Fruit fly (Drosophila melanogaster) S2 (cell line): ENCODE results near the gene Mco3.

Experiments used
- CG8478 ChIP-seq: fragments of >200 bp; optimal IDR thresholded peaks from 2 replicates; lab custom pipeline; 2018
- CTCF ChIP-seq, 2 experiments: fragments of >200 bp; optimal IDR thresholded peaks; 2 replicates each; lab custom pipeline; 2018

Gene Mco3

DNA sequence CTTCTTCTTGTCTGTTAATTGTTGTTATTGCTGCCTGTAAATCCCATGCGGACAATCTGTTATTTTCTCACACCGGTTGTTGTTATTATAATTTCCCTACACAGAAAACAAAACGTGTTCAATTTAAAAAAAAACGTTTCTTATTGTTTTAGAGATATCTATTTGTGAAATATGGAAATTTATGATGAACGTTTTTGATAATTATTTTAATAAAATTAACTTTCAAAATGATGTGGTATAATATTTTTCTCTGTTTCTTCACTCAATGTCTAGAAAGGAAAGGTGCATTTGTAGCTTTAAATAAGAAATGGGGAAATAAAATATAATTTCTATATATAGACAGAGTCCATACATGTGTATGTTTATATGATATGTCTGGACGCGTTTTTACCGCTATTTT is 13.0 kb upstream of the Mco3 start:
- TF ChIP-seq CG8478 (lab: Kevin White, UChicago) = no peak

DNA sequence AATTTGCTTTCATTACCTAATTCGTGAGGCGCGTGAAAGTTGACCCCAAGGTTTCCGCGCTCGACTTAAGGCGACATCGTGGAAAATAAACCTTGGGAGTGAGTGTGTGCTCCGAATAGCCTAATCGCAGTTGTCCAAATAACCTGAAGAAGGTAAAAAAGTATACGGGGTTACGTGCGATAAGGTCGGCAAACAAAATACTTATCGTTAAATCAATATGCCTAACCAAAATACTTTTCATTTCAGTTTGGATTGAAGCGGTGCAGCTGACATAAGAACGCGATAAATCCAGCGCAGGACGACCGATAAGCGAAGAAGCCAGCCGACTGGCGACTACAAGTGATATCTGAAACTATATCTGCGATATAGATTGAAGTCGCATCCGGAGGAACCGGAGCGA is 12.1 kb upstream of the Mco3 start:
- TF ChIP-seq CG8478 (lab: Kevin White, UChicago) = no peak

DNA sequence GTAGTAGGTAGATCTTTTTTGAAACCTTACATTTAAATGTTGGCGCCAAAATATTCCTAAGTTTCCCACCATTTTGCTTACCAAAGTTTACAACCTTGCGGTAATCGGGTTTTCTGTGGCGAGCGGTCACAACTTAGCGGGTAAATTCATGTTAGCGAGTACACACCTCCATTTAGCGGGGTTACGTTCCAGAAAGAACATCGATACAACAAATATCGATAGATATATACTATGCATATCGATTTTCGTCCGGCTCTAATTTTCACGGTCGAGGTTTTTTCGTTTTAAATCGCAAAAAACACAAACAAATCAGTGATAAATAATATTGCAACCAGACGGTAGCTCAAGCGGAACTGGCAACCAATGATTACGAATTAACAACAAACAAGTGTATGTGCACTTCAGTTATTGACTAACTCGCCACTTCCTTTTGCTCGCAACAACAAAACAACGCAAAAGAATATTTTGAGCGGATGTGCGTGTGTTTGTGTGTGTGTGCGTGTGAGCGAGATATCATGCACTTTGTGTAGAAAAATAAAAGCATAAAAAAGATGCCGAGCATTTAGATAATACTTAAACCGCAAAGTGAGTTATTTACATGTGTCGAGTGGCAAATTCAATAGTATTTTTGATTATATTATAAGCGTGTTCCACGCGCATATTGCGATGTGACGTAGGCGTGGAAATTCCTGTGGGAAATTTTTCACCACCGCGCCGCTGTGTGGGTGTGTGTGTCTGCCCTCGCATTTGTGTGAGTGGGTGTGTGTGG is 8.8 kb upstream of the Mco3 start, which contains the start of gene Lnk:
Gene Lnk (plus strand): TSS at position 236 of the 769 bp plus-strand sequence.
- TF ChIP-seq CG8478 (lab: Kevin White, UChicago) (peak; percentile 66), CTCF (optimal IDR thresholded peaks at IDR 0.05; lab: Kevin White, UChicago) (peak; percentile 67 to 78)

DNA sequence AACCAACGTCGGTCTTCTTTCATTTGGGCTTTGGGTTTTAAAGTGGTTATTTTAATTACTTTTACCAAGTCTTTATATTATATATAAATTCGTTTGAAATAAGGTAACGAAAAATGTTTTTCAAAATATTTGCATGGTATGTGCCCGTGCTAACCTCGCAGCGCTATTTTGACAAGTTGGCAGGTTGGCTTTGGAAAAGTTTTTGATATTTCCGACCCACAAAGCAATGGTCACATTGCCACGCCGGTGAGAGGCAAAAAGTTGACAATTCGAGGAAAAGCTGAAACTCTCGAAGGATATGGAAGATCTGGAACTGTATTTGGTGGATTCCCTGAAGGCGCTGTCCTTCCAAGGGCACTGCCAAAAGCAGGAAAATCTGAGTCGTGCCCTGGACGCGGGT is 4.0 kb upstream of the Mco3 start, which contains the start of gene CG5913:
Gene CG5913 (plus strand): TSS at position 224 of the 400 bp plus-strand sequence.
- TF ChIP-seq CG8478 (lab: Kevin White, UChicago) (no peak), CTCF (optimal IDR thresholded peaks at IDR 0.05; lab: Kevin White, UChicago) (peak in 1 of 2 experiments; percentile 47)

DNA sequence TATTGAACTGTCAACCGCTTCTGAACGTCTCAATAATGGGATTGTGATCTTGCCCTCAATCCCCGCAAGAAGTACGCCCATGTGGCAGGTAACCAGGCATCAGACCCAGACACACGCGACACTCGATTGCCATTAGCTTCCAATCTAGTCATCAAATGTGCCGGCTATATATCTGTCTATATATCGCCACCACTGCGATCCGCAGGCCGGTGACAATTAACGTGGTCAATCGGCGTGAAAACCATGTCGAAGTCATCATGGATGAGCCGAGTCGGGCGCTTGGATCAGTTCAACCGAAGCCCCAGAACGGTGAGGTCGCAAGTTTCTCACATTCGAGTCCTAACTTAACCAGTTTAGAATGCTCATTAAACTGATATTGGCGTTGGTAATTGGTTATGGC is 1.8 kb upstream of the Mco3 start, which contains the start of gene Sodq:
Gene Sodq (plus strand): TSS at position 301 of the 400 bp plus-strand sequence.
- TF ChIP-seq CTCF (optimal IDR thresholded peaks at IDR 0.05; lab: Kevin White, UChicago) = no peak
- TF ChIP-seq CG8478 (lab: Kevin White, UChicago) = no peak

DNA sequence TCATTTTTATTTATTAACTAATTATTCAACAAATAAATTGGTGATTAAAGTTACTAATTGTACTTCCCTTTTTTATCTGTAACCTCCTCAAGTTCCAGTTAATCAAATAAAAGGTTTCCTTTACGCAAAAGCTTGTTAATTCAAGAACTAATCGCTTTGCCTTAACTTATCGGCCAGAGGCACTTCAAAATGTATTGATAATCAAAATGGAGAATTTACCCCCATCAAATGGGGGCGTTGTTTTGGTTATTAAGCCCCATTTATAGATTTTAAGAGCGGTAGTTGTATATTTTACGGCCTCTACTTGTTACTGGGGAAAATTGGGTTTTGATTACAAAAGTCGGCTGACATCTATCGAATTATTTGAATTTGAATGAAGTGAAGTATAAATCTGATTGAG is 2.4 kb downstream of the Mco3 start, which contains the start of gene CG31091:
Gene CG31091 (plus strand): TSS at position 214 of the 400 bp plus-strand sequence.
- no peak for TF ChIP-seq CG8478 (lab: Kevin White, UChicago)
- TF ChIP-seq CTCF (optimal IDR thresholded peaks at IDR 0.05; lab: Kevin White, UChicago) = no peak

DNA sequence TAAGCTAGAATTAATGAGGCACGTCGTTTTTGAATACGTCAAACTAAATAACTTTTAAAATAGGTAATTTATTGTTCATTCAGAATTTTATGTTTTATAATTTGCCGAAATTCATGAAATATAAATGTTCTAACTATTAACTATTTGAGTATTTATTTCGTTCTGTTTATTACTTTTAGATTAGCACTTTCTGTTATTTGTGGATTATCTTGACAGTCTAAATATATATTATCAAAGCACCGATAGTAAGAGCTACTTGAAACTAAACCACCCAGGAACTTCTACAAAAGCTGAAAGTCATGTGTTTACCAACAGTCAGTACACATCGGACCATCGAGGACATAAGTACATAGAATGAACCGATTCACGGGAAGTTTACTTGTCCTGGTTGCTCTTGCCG is 5.1 kb downstream of the Mco3 start, which contains the start of gene CG31089:
Gene CG31089 (plus strand): TSS at position 301 of the 400 bp plus-strand sequence.
- TF ChIP-seq CTCF (optimal IDR thresholded peaks at IDR 0.05; lab: Kevin White, UChicago) (no peak), CG8478 (lab: Kevin White, UChicago) (no peak)

DNA sequence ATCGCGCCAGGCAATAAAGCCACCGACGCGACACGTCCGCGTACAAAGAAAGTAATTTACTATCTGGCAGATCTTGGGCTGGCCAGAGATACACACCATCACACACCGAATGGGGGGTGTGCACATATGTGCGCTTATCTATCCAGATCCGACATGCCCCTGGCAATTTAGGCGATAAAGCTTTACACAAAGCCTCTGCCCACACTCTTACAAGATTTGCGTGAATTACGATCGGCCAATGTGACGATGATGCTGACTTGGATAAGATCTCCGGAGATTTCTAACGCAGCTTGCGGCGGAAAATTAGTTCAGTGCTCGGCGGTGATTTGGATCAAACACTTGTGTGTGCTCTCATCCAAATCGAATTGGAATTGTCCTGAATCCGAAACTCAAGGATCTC is 9.4 kb downstream of the Mco3 start, which contains the start of gene kumpel:
Gene kumpel (plus strand): TSS at position 301 of the 400 bp plus-strand sequence.
- no peak for TF ChIP-seq CTCF (optimal IDR thresholded peaks at IDR 0.05; lab: Kevin White, UChicago)
- no peak for TF ChIP-seq CG8478 (lab: Kevin White, UChicago)

DNA sequence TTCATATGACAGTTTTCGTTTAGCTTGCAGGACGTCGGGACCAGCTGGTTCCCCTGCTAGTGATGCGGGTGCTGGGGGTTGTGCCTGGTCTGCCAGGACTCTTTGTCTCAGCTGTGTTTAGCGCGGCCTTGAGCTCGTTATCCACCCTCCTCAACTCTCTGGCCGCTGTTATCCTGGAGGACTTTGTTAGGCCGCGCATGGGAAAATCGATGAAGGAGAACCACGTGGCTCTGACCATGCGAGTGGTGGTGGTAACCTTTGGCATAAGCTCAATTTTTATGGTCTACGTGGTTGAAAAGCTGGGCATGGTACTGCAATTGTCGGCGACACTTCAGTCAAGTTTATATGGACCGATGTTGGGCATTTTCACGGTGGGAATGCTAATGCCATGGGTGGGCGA is 22.6 kb downstream of the Mco3 start:
- TF ChIP-seq CTCF (optimal IDR thresholded peaks at IDR 0.05; lab: Kevin White, UChicago) (no peak), CG8478 (lab: Kevin White, UChicago) (no peak)

DNA sequence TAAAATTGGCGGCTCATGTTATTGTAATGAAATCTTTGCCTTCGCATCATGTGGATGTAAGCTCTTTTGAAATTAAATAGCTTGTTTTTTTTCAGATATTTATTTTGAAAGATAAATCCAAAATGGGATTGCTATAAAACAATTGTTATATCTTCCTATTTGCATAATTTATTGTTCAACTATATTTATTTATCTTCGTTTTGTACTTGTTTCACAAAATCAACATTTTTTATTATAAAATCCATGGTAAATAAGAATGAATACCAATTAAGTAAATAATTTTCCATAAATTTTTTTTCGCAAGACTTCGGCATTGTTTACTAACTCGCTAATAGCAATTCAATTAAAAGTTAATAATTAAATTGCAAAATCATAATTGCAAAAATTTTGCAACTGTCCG is 25.3 kb downstream of the Mco3 start, which contains the start of gene CG14546:
Gene CG14546 (minus strand): TSS at position 101 of the 400 bp plus-strand sequence.
- no peak for TF ChIP-seq CG8478 (lab: Kevin White, UChicago)
- no peak for TF ChIP-seq CTCF (optimal IDR thresholded peaks at IDR 0.05; lab: Kevin White, UChicago)

DNA sequence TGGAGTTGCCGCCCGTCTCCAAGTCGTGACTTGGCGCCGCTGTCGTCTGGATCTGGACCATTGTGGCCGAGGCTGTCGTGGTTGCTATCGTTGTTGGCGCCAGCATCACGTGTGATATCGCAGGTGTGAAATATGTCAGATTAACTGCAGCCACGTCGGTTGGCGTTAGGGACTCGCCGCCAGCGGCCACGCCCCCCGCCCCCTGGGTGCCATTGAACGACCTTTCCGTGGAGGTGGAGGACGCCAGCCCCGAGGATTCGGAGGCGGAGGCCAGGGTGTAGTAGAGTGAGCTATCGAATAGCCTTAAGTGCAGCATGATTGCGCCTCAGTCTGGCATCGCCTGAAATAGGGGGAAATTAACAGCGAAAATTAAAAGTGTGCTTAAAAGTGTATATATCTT is 44.0 kb downstream of the Mco3 start:
- no peak for TF ChIP-seq CG8478 (lab: Kevin White, UChicago)
- no peak for TF ChIP-seq CTCF (optimal IDR thresholded peaks at IDR 0.05; lab: Kevin White, UChicago)
